Worm (Caenorhabditis elegans): ENCODE results near the gene T05C12.11.

ce11 chrII:8137379-8137778, 32.9 kb downstream of the T05C12.11 start:
- TF ChIP-seq him-1 (tag; optimal IDR thresholded peaks at IDR 0.05) (no peak), W03F9.2 (tag; optimal IDR thresholded peaks at IDR 0.05) (no peak)
